Worm (Caenorhabditis elegans) whole organism, young adult: ENCODE measurements around the gene W01C9.2.

Experiments used
- F10E7.11 ChIP-seq: sonication (generic microtip); optimal IDR thresholded peaks from 2 replicates; lab custom pipeline; 2017; ENCODE audit warnings: mild to moderate bottlenecking, missing genetic modification characterization, moderate library complexity, missing compliant biosample characterization
- F23B12.7 ChIP-seq: sonication (generic microtip); optimal IDR thresholded peaks from 2 replicates; lab custom pipeline; 2017; ENCODE audit warnings: missing genetic modification characterization, mild to moderate bottlenecking, missing compliant biosample characterization, antibody characterized with exemption, moderate library complexity; ENCODE audit not compliant: insufficient read depth
- F39B2.1 ChIP-seq: fragments of 200-800 bp; sonication (Bioruptor generic); IDR thresholded peaks from 2 replicates; pipeline ENCODE4 v1.3.6; 2022; ENCODE audit warnings: missing genetic modification reagents, missing genetic modification characterization, missing compliant biosample characterization
- F49E8.2 ChIP-seq: sonication (generic microtip); optimal IDR thresholded peaks from 3 replicates; lab custom pipeline; 2017; ENCODE audit warnings: missing genetic modification characterization, mild to moderate bottlenecking, missing compliant biosample characterization, antibody characterized with exemption, moderate library complexity; ENCODE audit not compliant: insufficient read depth
- F57C9.4 ChIP-seq: sonication (generic microtip); optimal IDR thresholded peaks from 2 replicates; lab custom pipeline; 2017; ENCODE audit warnings: mild to moderate bottlenecking, missing genetic modification characterization, missing compliant biosample characterization
- K12H6.12 ChIP-seq: fragments of 200-800 bp; sonication (Bioruptor generic); optimal IDR thresholded peaks from 2 replicates; lab custom pipeline; 2018; ENCODE audit warnings: mild to moderate bottlenecking, missing genetic modification characterization, missing compliant biosample characterization
- T07F8.4 ChIP-seq: sonication (generic microtip); optimal IDR thresholded peaks from 2 replicates; lab custom pipeline; 2016; ENCODE audit warnings: mild to moderate bottlenecking, missing genetic modification characterization, moderate library complexity, missing compliant biosample characterization
- Y67H2A.10 ChIP-seq: fragments of 200-800 bp; sonication (Bioruptor generic); conservative IDR thresholded peaks from 2 replicates; pipeline ENCODE4 v1.3.6; 2022; ENCODE audit warnings: missing genetic modification reagents, missing genetic modification characterization, missing compliant biosample characterization
- ZK185.1 ChIP-seq: sonication (generic microtip); optimal IDR thresholded peaks from 2 replicates; lab custom pipeline; 2016; ENCODE audit warnings: mild to moderate bottlenecking, missing genetic modification characterization, missing compliant biosample characterization; ENCODE audit not compliant: poor library complexity, severe bottlenecking
- ama-1 ChIP-seq, 3 experiments: fragments of 150-350 bp in 1 of 3; sonication (generic microtip) in 2 of 3; optimal IDR thresholded peaks; 2 replicates each; lab custom pipeline; 2014 to 2018; ENCODE audit warnings: missing biosample characterization in 2 of 3, missing genetic modification characterization in 2 of 3, missing genetic modification reagents in 2 of 3
- aptf-2 ChIP-seq: fragments of 200-800 bp; sonication (Bioruptor generic); conservative IDR thresholded peaks from 2 replicates; pipeline ENCODE4 v1.3.6; 2022; ENCODE audit warnings: missing genetic modification reagents, missing genetic modification characterization, missing compliant biosample characterization
- atf-7 ChIP-seq: sonication (generic microtip); optimal IDR thresholded peaks from 2 replicates; lab custom pipeline; 2017; ENCODE audit warnings: mild to moderate bottlenecking, missing genetic modification characterization, missing compliant biosample characterization
- attf-5 ChIP-seq: fragments of 200-800 bp; sonication (Bioruptor generic); optimal IDR thresholded peaks from 2 replicates; lab custom pipeline; 2018; ENCODE audit warnings: mild to moderate bottlenecking, missing genetic modification characterization, missing compliant biosample characterization
- ccch-3 ChIP-seq: fragments of 200-800 bp; sonication (Bioruptor generic); optimal IDR thresholded peaks from 2 replicates; lab custom pipeline; 2018; ENCODE audit warnings: mild to moderate bottlenecking, missing genetic modification characterization, missing compliant biosample characterization
- cebp-2 ChIP-seq: fragments of 200-800 bp; sonication (Bioruptor generic); IDR thresholded peaks from 2 replicates; pipeline ENCODE4 v1.3.6; 2022; ENCODE audit warnings: missing genetic modification characterization, missing compliant biosample characterization
- dpl-1 ChIP-seq: fragments of 150-350 bp; optimal IDR thresholded peaks from 2 replicates; lab custom pipeline; 2014; ENCODE audit warnings: missing biosample characterization, missing genetic modification reagents, missing genetic modification characterization
- egl-44 ChIP-seq: fragments of 200-800 bp; sonication (Bioruptor generic); IDR thresholded peaks from 2 replicates; pipeline ENCODE4 v1.3.6; 2022; ENCODE audit warnings: missing genetic modification reagents, missing genetic modification characterization, missing compliant biosample characterization
- ekl-4 ChIP-seq: fragments of 200-800 bp; sonication (Bioruptor generic); IDR thresholded peaks from 2 replicates; pipeline ENCODE4 v1.3.6; 2022; ENCODE audit warnings: missing genetic modification reagents, missing genetic modification characterization, missing compliant biosample characterization
- fkh-3 ChIP-seq: sonication (generic microtip); optimal IDR thresholded peaks from 2 replicates; lab custom pipeline; 2016; ENCODE audit warnings: mild to moderate bottlenecking, missing genetic modification characterization, missing compliant biosample characterization
- let-607 ChIP-seq, 2 experiments: fragments of 200-800 bp in 1 of 2; sonication (Bioruptor generic) in 1 of 2; sonication (generic microtip) in 1 of 2; optimal IDR thresholded peaks; 2 replicates each; lab custom pipeline; 2016 to 2018; ENCODE audit warnings: mild to moderate bottlenecking in 2 of 2, missing compliant biosample characterization in 2 of 2, missing genetic modification characterization in 2 of 2, moderate library complexity in 2 of 2, missing genotype in 1 of 2
- lin-54 ChIP-seq: fragments of 200-800 bp; sonication (Bioruptor generic); optimal IDR thresholded peaks from 2 replicates; lab custom pipeline; 2018; ENCODE audit warnings: mild to moderate bottlenecking, missing genetic modification characterization, missing compliant biosample characterization
- lsl-1 ChIP-seq: fragments of 200-800 bp; sonication (Bioruptor generic); optimal IDR thresholded peaks from 2 replicates; lab custom pipeline; 2018; ENCODE audit warnings: mild to moderate bottlenecking, missing genetic modification characterization, moderate library complexity, missing compliant biosample characterization
- madf-3 ChIP-seq: fragments of 200-800 bp; sonication (Bioruptor generic); IDR thresholded peaks from 2 replicates; pipeline ENCODE4 v1.3.6; 2022; ENCODE audit warnings: missing genetic modification reagents, missing genetic modification characterization, missing compliant biosample characterization
- madf-6 ChIP-seq: fragments of 200-800 bp; sonication (Bioruptor generic); IDR thresholded peaks from 2 replicates; pipeline ENCODE4 v1.3.6; 2022; ENCODE audit warnings: missing genetic modification reagents, missing genetic modification characterization, missing compliant biosample characterization
- madf-8 ChIP-seq: fragments of 200-800 bp; sonication (Bioruptor generic); conservative IDR thresholded peaks from 2 replicates; pipeline ENCODE4 v1.3.6; 2022; ENCODE audit warnings: missing genetic modification reagents, missing genetic modification characterization, missing compliant biosample characterization
- mcd-1 ChIP-seq: fragments of 200-800 bp; sonication (Bioruptor generic); IDR thresholded peaks from 2 replicates; pipeline ENCODE4 v1.3.6; 2022; ENCODE audit warnings: missing genetic modification reagents, missing genetic modification characterization, missing compliant biosample characterization
- nhr-80 ChIP-seq: sonication (generic microtip); optimal IDR thresholded peaks from 2 replicates; lab custom pipeline; 2016; ENCODE audit warnings: missing genetic modification characterization, missing compliant biosample characterization
- snpc-1.1 ChIP-seq: sonication (generic microtip); optimal IDR thresholded peaks from 2 replicates; lab custom pipeline; 2017; ENCODE audit warnings: missing genetic modification characterization, mild to moderate bottlenecking, missing compliant biosample characterization, antibody characterized with exemption, moderate library complexity, missing genotype, missing genetic modification reagents; ENCODE audit not compliant: insufficient read depth
- snpc-1.3 ChIP-seq: sonication (generic microtip); optimal IDR thresholded peaks from 2 replicates; lab custom pipeline; 2017; ENCODE audit warnings: missing genetic modification characterization, mild to moderate bottlenecking, missing compliant biosample characterization, antibody characterized with exemption, moderate library complexity, missing genotype, missing genetic modification reagents; ENCODE audit not compliant: insufficient read depth
- snpc-4 ChIP-seq, 5 experiments: fragments of 150-350 bp in 1 of 5; sonication (generic microtip) in 4 of 5; optimal IDR thresholded peaks; 2 replicates each; lab custom pipeline; 2014 to 2018; ENCODE audit warnings: missing genetic modification characterization in 5 of 5, missing biosample characterization in 3 of 5, antibody characterized with exemption in 2 of 5, mild to moderate bottlenecking in 2 of 5, missing compliant biosample characterization in 2 of 5, missing genotype in 2 of 5, moderate library complexity in 2 of 5, missing genetic modification reagents in 1 of 5
- sptf-2 ChIP-seq: fragments of 200-800 bp; sonication (Bioruptor generic); optimal IDR thresholded peaks from 2 replicates; lab custom pipeline; 2018; ENCODE audit warnings: mild to moderate bottlenecking, missing genetic modification characterization, missing compliant biosample characterization
- zim-3 ChIP-seq: sonication (generic microtip); optimal IDR thresholded peaks from 2 replicates; lab custom pipeline; 2017; ENCODE audit warnings: mild to moderate bottlenecking, missing genetic modification characterization, moderate library complexity, missing compliant biosample characterization
- ztf-18 ChIP-seq: sonication (generic microtip); optimal IDR thresholded peaks from 2 replicates; lab custom pipeline; 2016; ENCODE audit warnings: missing genotype, mild to moderate bottlenecking, missing genetic modification characterization, missing compliant biosample characterization
- ztf-22 ChIP-seq: fragments of 200-800 bp; sonication (Bioruptor generic); optimal IDR thresholded peaks from 2 replicates; lab custom pipeline; 2018; ENCODE audit warnings: mild to moderate bottlenecking, missing genetic modification characterization, moderate library complexity, missing compliant biosample characterization
- ztf-3 ChIP-seq: fragments of 200-800 bp; sonication (Bioruptor generic); optimal IDR thresholded peaks from 2 replicates; lab custom pipeline; 2018; ENCODE audit warnings: mild to moderate bottlenecking, missing genetic modification characterization, missing compliant biosample characterization

W01C9.2 gene

ce11 chrII:8520625-8521024, 15.5 kb upstream of the W01C9.2 start, which contains the start of gene cht-2:
TSS of gene cht-2 (plus strand) at chrII:8520925.
- TF ChIP-seq egl-44 (GFP tag; lab: Robert Waterston, UW) (no peak), dpl-1 (no peak), lin-54 (GFP tag; lab: Kevin White, UChicago) (no peak), snpc-1.1 (no peak), nhr-80 (no peak)

- TF ChIP-seq F23B12.7 (tag; lab: Kevin White, UChicago) (peak; percentile 27), lin-54 (GFP tag; lab: Kevin White, UChicago) (peak; percentile 21), mcd-1 (GFP tag; lab: Robert Waterston, UW) (0 out of 2 replicates have a peak, but pooled peaks have one; percentile 16), egl-44 (GFP tag; lab: Robert Waterston, UW) (no peak), madf-6 (GFP tag; lab: Robert Waterston, UW) (peak; percentile 66; the same call in 1 of the 2 replicates), let-607 (tag; optimal IDR thresholded peaks at IDR 0.05; lab: Kevin White, UChicago) (no peak), attf-5 (GFP tag; lab: Kevin White, UChicago) (peak; percentile 33), snpc-1.3 (tag; lab: Kevin White, UChicago) (peak; percentile 74), lsl-1 (GFP tag; lab: Kevin White, UChicago) (peak; percentile 34), snpc-4 (GFP tag; optimal IDR thresholded peaks at IDR 0.05; lab: Kevin White, UChicago) (no peak), snpc-4 (tag; optimal IDR thresholded peaks at IDR 0.05; lab: Kevin White, UChicago) (peak in 1 of 4 experiments; percentile 13), ztf-18 (no peak)
- TF ChIP-seq, all 124 proteins: peak for 8
Observed at ce11 chrII:8525133-8525736, 10.9 kb upstream of the W01C9.2 start, which contains the start of the genes prp-9 and mrps-18B. TSS of gene prp-9 (minus strand) at chrII:8525396. TSS of gene mrps-18B (plus strand) at chrII:8525681.

ce11 chrII:8529176-8529698, 6.9 kb upstream of the W01C9.2 start:
- TF ChIP-seq ZK185.1 (tag; lab: Kevin White, UChicago), result no peak
- no peak for TF ChIP-seq zim-3
- no peak for TF ChIP-seq nhr-80
- no peak for TF ChIP-seq ama-1 (optimal IDR thresholded peaks at IDR 0.05; lab: Kevin White, UChicago)
- no peak for TF ChIP-seq ama-1 (GFP tag; optimal IDR thresholded peaks at IDR 0.05; lab: Kevin White, UChicago)
- TF ChIP-seq ztf-22 (GFP tag; lab: Kevin White, UChicago), result no peak
- no peak for TF ChIP-seq sptf-2
- TF ChIP-seq ccch-3 (GFP tag; lab: Kevin White, UChicago), result no peak
- no peak for TF ChIP-seq Y67H2A.10 (GFP tag; lab: Robert Waterston, UW)
- no peak for TF ChIP-seq fkh-3 (tag; lab: Kevin White, UChicago)
- TF ChIP-seq F57C9.4 (tag; lab: Kevin White, UChicago), result no peak
- TF ChIP-seq atf-7 (tag; lab: Kevin White, UChicago), result no peak
- TF ChIP-seq madf-8, result no peak
- no peak for TF ChIP-seq cebp-2 (GFP tag; lab: Robert Waterston, UW)
- TF ChIP-seq F49E8.2 (tag; lab: Kevin White, UChicago), result no peak
- TF ChIP-seq F39B2.1 (GFP tag; lab: Robert Waterston, UW), result no peak
- TF ChIP-seq ztf-3 (GFP tag; lab: Kevin White, UChicago), result no peak

- TF ChIP-seq K12H6.12 (tag; lab: Kevin White, UChicago), result no peak
- peak; percentile 33 for TF ChIP-seq nhr-80
- TF ChIP-seq aptf-2 (GFP tag; lab: Robert Waterston, UW), result no peak
- no peak for TF ChIP-seq ekl-4
- no peak for TF ChIP-seq madf-3 (GFP tag; lab: Robert Waterston, UW)
- no peak for TF ChIP-seq F10E7.11 (tag; lab: Kevin White, UChicago)
- no peak for TF ChIP-seq T07F8.4 (tag; lab: Kevin White, UChicago)
- TF ChIP-seq cebp-2 (GFP tag; lab: Robert Waterston, UW), result no peak
- TF ChIP-seq, all 124 proteins: peak for 1
Observed at ce11 chrII:8531181-8531759, 4.9 kb upstream of the W01C9.2 start, which contains the start of gene gldi-7. TSS of gene gldi-7 (minus strand) at chrII:8531222.
